Worm (Caenorhabditis elegans): ENCODE results near the gene F48G7.13.

ce11 chrV:631832-632231 lies 16.5 kb downstream of the F48G7.13 start:
- TF ChIP-seq klf-2 (GFP tag; conservative IDR thresholded peaks at IDR 0.05) (no peak), med-1 (GFP tag; optimal IDR thresholded peaks at IDR 0.05; ENCODE audit: insufficient read depth) (no peak), T22C8.4 (GFP tag; IDR thresholded peaks at IDR 0.05) (no peak), flt-1 (GFP tag; IDR thresholded peaks at IDR 0.05) (no peak), ref-1 (GFP tag; conservative IDR thresholded peaks at IDR 0.05) (no peak), ztf-23 (GFP tag; IDR thresholded peaks at IDR 0.05) (no peak)
